Worm (Caenorhabditis elegans) whole organism, young adult: Measurements from ENCODE around the gene rpt-6.

ENCODE experiments used
- B0035.1 ChIP-seq: sonication (generic microtip); optimal IDR thresholded peaks from 2 replicates; lab custom pipeline; 2016; ENCODE audit warnings: missing genetic modification characterization, mild to moderate bottlenecking, missing compliant biosample characterization, missing genotype, missing genetic modification reagents
- B0336.3 ChIP-seq: fragments of 200-800 bp; sonication (Bioruptor generic); IDR thresholded peaks from 2 replicates; pipeline ENCODE4 v1.3.6; 2022; ENCODE audit warnings: missing genetic modification characterization, missing compliant biosample characterization
- T07F8.4 ChIP-seq: sonication (generic microtip); optimal IDR thresholded peaks from 2 replicates; lab custom pipeline; 2016; ENCODE audit warnings: mild to moderate bottlenecking, missing genetic modification characterization, moderate library complexity, missing compliant biosample characterization
- Y67H2A.10 ChIP-seq: fragments of 200-800 bp; sonication (Bioruptor generic); conservative IDR thresholded peaks from 2 replicates; pipeline ENCODE4 v1.3.6; 2022; ENCODE audit warnings: missing genetic modification reagents, missing genetic modification characterization, missing compliant biosample characterization
- ama-1 ChIP-seq, 3 experiments: fragments of 150-350 bp in 1 of 3; sonication (generic microtip) in 2 of 3; optimal IDR thresholded peaks; 2 replicates each; lab custom pipeline; 2014 to 2018; ENCODE audit warnings: missing biosample characterization in 2 of 3, missing genetic modification characterization in 2 of 3, missing genetic modification reagents in 2 of 3
- lin-35 ChIP-seq, 3 experiments: fragments of 150-350 bp in 2 of 3; sonication (generic microtip) in 1 of 3; optimal IDR thresholded peaks; 2 replicates each; lab custom pipeline; 2014 to 2018; ENCODE audit warnings: missing biosample characterization in 3 of 3, missing genetic modification characterization in 3 of 3, missing genetic modification reagents in 3 of 3
- pha-4 ChIP-seq: fragments of 150-350 bp; sonication (generic microtip); optimal IDR thresholded peaks from 2 replicates; lab custom pipeline; 2014; ENCODE audit warnings: missing biosample characterization, missing genetic modification reagents, missing genetic modification characterization

DNA sequence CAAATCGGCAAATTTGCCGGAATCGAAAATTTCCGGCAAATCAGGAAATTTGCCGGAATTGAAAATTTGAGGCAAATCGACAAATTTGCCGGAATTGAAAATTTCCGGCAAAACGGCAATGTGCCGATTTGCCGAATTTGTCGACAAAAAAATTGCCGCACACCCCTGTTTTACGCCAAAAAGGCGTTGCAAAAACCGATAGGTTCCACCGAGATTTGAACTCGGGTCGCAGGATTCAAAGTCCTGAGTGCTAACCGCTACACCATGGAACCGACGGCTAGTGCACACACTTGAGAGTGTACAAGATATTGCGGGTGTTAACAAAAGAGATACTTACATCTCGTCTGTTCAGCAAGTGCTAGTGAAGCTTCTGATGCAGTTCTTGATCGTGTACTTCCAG, 29.5 kb downstream of the rpt-6 start:
- TF ChIP-seq T07F8.4 (tag; lab: Kevin White, UChicago) (peak; percentile 11), pha-4 (no peak), lin-35 (GFP tag; optimal IDR thresholded peaks at IDR 0.05; lab: Kevin White, UChicago) (no peak), B0336.3 (GFP tag; lab: Robert Waterston, UW) (no peak), B0035.1 (tag; lab: Kevin White, UChicago) (no peak), ama-1 (optimal IDR thresholded peaks at IDR 0.05; lab: Kevin White, UChicago) (no peak), ama-1 (GFP tag; optimal IDR thresholded peaks at IDR 0.05; lab: Kevin White, UChicago) (no peak), Y67H2A.10 (no peak)
